Fruit fly (Drosophila melanogaster) whole organism, adult: ENCODE data around the gene Or24a.
A peak's percentile ranks its signal among the peaks of the same experiment; 100 is the strongest.

Experiments used
- CG11617 ChIP-seq: fragments of 200-800 bp; sonication (Bioruptor generic); optimal IDR thresholded peaks from 2 replicates; lab custom pipeline; 2017; ENCODE audit warnings: mild to moderate bottlenecking, missing biosample characterization, missing genetic modification reagents, missing genetic modification characterization
- CG12768 ChIP-seq: fragments of 200-800 bp; sonication (Bioruptor generic); optimal IDR thresholded peaks from 2 replicates; lab custom pipeline; 2017; ENCODE audit warnings: missing biosample characterization, missing genetic modification characterization, mild to moderate bottlenecking, moderate library complexity, missing genetic modification reagents
- CG14711 ChIP-seq: fragments of 200-800 bp; sonication (Bioruptor generic); optimal IDR thresholded peaks from 2 replicates; lab custom pipeline; 2018; ENCODE audit warnings: missing biosample characterization, mild to moderate bottlenecking, missing genetic modification characterization, moderate library complexity
- CG1620 ChIP-seq: fragments of 200-800 bp; sonication (Bioruptor generic); optimal IDR thresholded peaks from 2 replicates; lab custom pipeline; 2016; ENCODE audit warnings: missing biosample characterization, missing genetic modification characterization
- CG33017 ChIP-seq: fragments of 200-800 bp; sonication (Bioruptor generic); optimal IDR thresholded peaks from 2 replicates; lab custom pipeline; 2018; ENCODE audit warnings: missing biosample characterization, mild to moderate bottlenecking, missing genetic modification characterization, moderate library complexity
- CG5204 ChIP-seq: fragments of 200-800 bp; sonication (Bioruptor generic); optimal IDR thresholded peaks from 2 replicates; lab custom pipeline; 2016; ENCODE audit warnings: missing biosample characterization, missing genetic modification characterization
- CG7045 ChIP-seq: fragments of 200-800 bp; sonication (Bioruptor generic); optimal IDR thresholded peaks from 2 replicates; lab custom pipeline; 2017; ENCODE audit warnings: missing biosample characterization, mild to moderate bottlenecking, missing genetic modification characterization
- CG7101 ChIP-seq: fragments of 200-800 bp; sonication (Bioruptor generic); optimal IDR thresholded peaks from 2 replicates; lab custom pipeline; 2018; ENCODE audit warnings: missing biosample characterization, mild to moderate bottlenecking, missing genetic modification characterization, moderate library complexity
- Clk ChIP-seq: fragments of 200-800 bp; sonication (Bioruptor generic); optimal IDR thresholded peaks from 2 replicates; lab custom pipeline; 2017; ENCODE audit warnings: missing biosample characterization, missing genetic modification characterization
- Crg-1 ChIP-seq: fragments of 200-800 bp; sonication (Bioruptor generic); optimal IDR thresholded peaks from 2 replicates; lab custom pipeline; 2016; ENCODE audit warnings: missing biosample characterization, missing genetic modification characterization
- Hr96 ChIP-seq: fragments of 200-800 bp; sonication (Bioruptor generic); optimal IDR thresholded peaks from 2 replicates; lab custom pipeline; 2016; ENCODE audit warnings: missing biosample characterization, missing genetic modification characterization
- Mnt ChIP-seq: fragments of 200-800 bp; sonication (Bioruptor generic); optimal IDR thresholded peaks from 2 replicates; lab custom pipeline; 2016; ENCODE audit warnings: missing biosample characterization, mild to moderate bottlenecking, missing genetic modification characterization
- bab1 ChIP-seq: fragments of 200-800 bp; sonication (Bioruptor generic); optimal IDR thresholded peaks from 3 replicates; lab custom pipeline; 2019; ENCODE audit warnings: missing biosample characterization, mild to moderate bottlenecking, missing genetic modification characterization, moderate library complexity
- cic ChIP-seq: fragments of 200-800 bp; sonication (Bioruptor generic); optimal IDR thresholded peaks from 2 replicates; lab custom pipeline; 2017; ENCODE audit warnings: missing biosample characterization, mild to moderate bottlenecking, missing genetic modification characterization, moderate library complexity
- cnc ChIP-seq, 2 experiments: fragments of >200 bp; optimal IDR thresholded peaks; 2 replicates each; lab custom pipeline; 2017
- kay ChIP-seq: fragments of 200-800 bp; sonication (Bioruptor generic); peaks from one replicate; lab custom pipeline; 2016; ENCODE audit warnings: missing biosample characterization, missing genetic modification characterization, borderline replicate concordance
- ovo ChIP-seq: fragments of 200-800 bp; sonication (Bioruptor generic); optimal IDR thresholded peaks from 2 replicates; lab custom pipeline; 2016; ENCODE audit warnings: missing biosample characterization, missing genetic modification characterization
- pad ChIP-seq: fragments of 200-800 bp; sonication (Bioruptor generic); optimal IDR thresholded peaks from 3 replicates; lab custom pipeline; 2017; ENCODE audit warnings: missing biosample characterization, missing genetic modification characterization, mild to moderate bottlenecking, moderate library complexity, missing genetic modification reagents
- tj ChIP-seq: fragments of 200-800 bp; sonication (Bioruptor generic); optimal IDR thresholded peaks from 3 replicates; lab custom pipeline; 2017; ENCODE audit warnings: missing biosample characterization, mild to moderate bottlenecking, missing genetic modification characterization, moderate library complexity
- toe ChIP-seq: fragments of 200-800 bp; sonication (Bioruptor generic); optimal IDR thresholded peaks from 2 replicates; lab custom pipeline; 2016; ENCODE audit warnings: missing biosample characterization, missing genetic modification characterization

Or24a gene

DNA sequence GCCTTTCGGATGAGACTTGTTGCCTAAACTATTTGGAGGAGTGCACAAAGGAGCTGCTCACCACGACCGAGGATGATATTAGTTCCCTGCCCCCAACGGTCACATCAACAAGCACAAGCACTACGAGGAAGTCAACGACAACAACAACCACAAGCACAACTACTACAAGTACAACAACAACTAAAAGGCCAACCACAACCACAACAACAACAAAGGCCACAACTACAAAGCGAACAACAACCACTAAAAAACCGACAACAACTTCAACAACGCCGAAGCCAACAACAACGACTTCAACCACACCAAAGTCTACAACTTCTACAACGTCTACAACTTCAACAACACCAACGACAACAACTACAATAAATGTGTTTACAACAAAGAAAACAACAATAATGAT is 42.9 kb downstream of the Or24a start:
- TF ChIP-seq CG5204 (GFP tag; lab: Kevin White, UChicago): no peak
- no peak for TF ChIP-seq CG11617
- TF ChIP-seq cnc (optimal IDR thresholded peaks at IDR 0.05; lab: Kevin White, UChicago): no peak
- no peak for TF ChIP-seq tj (GFP tag; lab: Kevin White, UChicago)
- TF ChIP-seq Mnt (GFP tag; lab: Kevin White, UChicago): no peak
- TF ChIP-seq kay (GFP tag; lab: Kevin White, UChicago): no peak

dm6 chr2L:4121402-4121801 is 44.5 kb downstream of the Or24a start, which contains the start of gene Sr-CI:
Gene Sr-CI, plus strand, starts transcription at chr2L:4121702.
- no peak for TF ChIP-seq CG7045 (GFP tag; lab: Kevin White, UChicago)
- no peak for TF ChIP-seq Hr96 (GFP tag; lab: Kevin White, UChicago)
- no peak for TF ChIP-seq ovo (GFP tag; lab: Kevin White, UChicago)
- TF ChIP-seq Mnt (GFP tag; lab: Kevin White, UChicago): no peak
- TF ChIP-seq cnc (optimal IDR thresholded peaks at IDR 0.05; lab: Kevin White, UChicago): no peak
- TF ChIP-seq toe (GFP tag; lab: Kevin White, UChicago): no peak
- no peak for TF ChIP-seq Clk (GFP tag; lab: Kevin White, UChicago)
- TF ChIP-seq CG1620: no peak

- peak; percentile 6 for TF ChIP-seq kay (GFP tag; lab: Kevin White, UChicago)
- TF ChIP-seq Crg-1 (GFP tag; lab: Kevin White, UChicago): no peak
Observed at dm6 chr2L:4120043-4120442, 45.9 kb downstream of the Or24a start, which contains the start of gene Sr-CIII. Gene Sr-CIII, plus strand, starts transcription at chr2L:4120343.

DNA sequence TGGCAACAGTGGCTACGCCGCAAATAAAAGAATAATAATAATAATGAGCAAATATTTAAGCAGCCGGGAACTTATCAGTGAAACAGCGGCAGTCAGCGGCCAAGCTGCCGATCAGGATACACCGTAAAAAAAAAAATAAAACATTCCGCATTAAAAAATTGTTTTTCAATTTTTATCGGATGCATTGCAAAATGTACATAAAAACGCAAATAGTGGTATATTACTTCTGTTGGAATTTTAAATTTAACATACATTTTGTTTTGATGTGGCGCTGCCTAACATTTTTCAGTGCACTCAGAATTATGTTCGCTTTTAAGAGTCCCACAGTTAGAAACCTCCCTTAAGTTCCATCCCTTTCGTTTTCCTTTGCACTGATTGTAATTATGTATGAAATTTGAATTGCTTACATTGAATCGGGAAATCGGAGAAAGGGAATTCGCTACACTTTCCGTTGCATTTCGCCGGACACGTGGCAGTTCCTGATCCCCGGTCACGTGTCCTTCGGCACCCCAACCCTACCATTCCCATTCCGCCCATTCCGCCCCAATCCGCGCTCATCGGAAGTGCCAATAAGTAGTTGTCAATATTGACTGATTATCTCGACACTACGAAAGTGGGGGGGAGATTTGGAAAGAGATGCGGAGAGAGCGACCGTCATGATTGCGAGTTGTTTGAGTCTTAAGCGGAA is 46.8 kb downstream of the Or24a start:
- TF ChIP-seq bab1 (GFP tag; lab: Kevin White, UChicago): no peak
- TF ChIP-seq CG5204 (GFP tag; lab: Kevin White, UChicago): peak; percentile 51
- no peak for TF ChIP-seq ovo (GFP tag; lab: Kevin White, UChicago)
- TF ChIP-seq CG1620: no peak
- no peak for TF ChIP-seq Crg-1 (GFP tag; lab: Kevin White, UChicago)
- TF ChIP-seq toe (GFP tag; lab: Kevin White, UChicago): peak; percentile 29
- TF ChIP-seq tj (GFP tag; lab: Kevin White, UChicago): peak; percentile 1
- no peak for TF ChIP-seq Clk (GFP tag; lab: Kevin White, UChicago)
- TF ChIP-seq CG12768: no peak
- no peak for TF ChIP-seq cic (GFP tag; lab: Kevin White, UChicago)
- peak; percentile 22 for TF ChIP-seq CG14711 (tag; lab: Kevin White, UChicago)
- TF ChIP-seq kay (GFP tag; lab: Kevin White, UChicago): peak; percentile 29
- peak; percentile 64 for TF ChIP-seq CG7101 (tag; lab: Kevin White, UChicago)
- TF ChIP-seq pad: no peak
- TF ChIP-seq CG11617: no peak
- peak; percentile 64 for TF ChIP-seq CG33017 (tag; lab: Kevin White, UChicago)
- TF ChIP-seq Hr96 (GFP tag; lab: Kevin White, UChicago): no peak
- TF ChIP-seq CG7045 (GFP tag; lab: Kevin White, UChicago): peak; percentile 47
- TF ChIP-seq Mnt (GFP tag; lab: Kevin White, UChicago): no peak

- no peak for TF ChIP-seq cnc (optimal IDR thresholded peaks at IDR 0.05; lab: Kevin White, UChicago)
- TF ChIP-seq bab1 (GFP tag; lab: Kevin White, UChicago): no peak
- no peak for TF ChIP-seq CG1620
- no peak for TF ChIP-seq Clk (GFP tag; lab: Kevin White, UChicago)
- TF ChIP-seq Mnt (GFP tag; lab: Kevin White, UChicago): no peak
- TF ChIP-seq kay (GFP tag; lab: Kevin White, UChicago): no peak
- no peak for TF ChIP-seq tj (GFP tag; lab: Kevin White, UChicago)
- TF ChIP-seq CG7045 (GFP tag; lab: Kevin White, UChicago): no peak
- no peak for TF ChIP-seq toe (GFP tag; lab: Kevin White, UChicago)
- no peak for TF ChIP-seq Crg-1 (GFP tag; lab: Kevin White, UChicago)
Observed at dm6 chr2L:4116656-4117055, 49.3 kb downstream of the Or24a start.
